Worm (Caenorhabditis elegans) whole organism, late embryonic: ENCODE measurements around the gene Y5H2A.4.

ENCODE experiments used
- F13H6.1 ChIP-seq: sonication (generic microtip); optimal IDR thresholded peaks from 2 replicates; lab custom pipeline; 2016; ENCODE audit warnings: missing genetic modification characterization, missing compliant biosample characterization
- K02D7.2 ChIP-seq: sonication (generic microtip); optimal IDR thresholded peaks from 2 replicates; lab custom pipeline; 2017; ENCODE audit warnings: mild to moderate bottlenecking, missing genetic modification characterization, missing compliant biosample characterization
- ceh-2 ChIP-seq: sonication (generic microtip); optimal IDR thresholded peaks from 2 replicates; lab custom pipeline; 2016; ENCODE audit warnings: missing genotype, missing genetic modification characterization, missing compliant biosample characterization
- ceh-30 ChIP-seq: fragments of 150-350 bp; optimal IDR thresholded peaks from 2 replicates; lab custom pipeline; 2014; ENCODE audit warnings: missing biosample characterization, missing genetic modification characterization
- fkh-6 ChIP-seq: sonication (generic microtip); optimal IDR thresholded peaks from 2 replicates; lab custom pipeline; 2016; ENCODE audit warnings: missing genetic modification characterization, missing compliant biosample characterization
- hlh-30 ChIP-seq: sonication (generic microtip); optimal IDR thresholded peaks from 2 replicates; lab custom pipeline; 2017; ENCODE audit warnings: antibody characterized with exemption, missing genetic modification characterization, missing compliant biosample characterization; ENCODE audit not compliant: insufficient read depth
- lin-11 ChIP-seq: fragments of 200-800 bp; sonication (Bioruptor generic); optimal IDR thresholded peaks from 2 replicates; lab custom pipeline; 2018; ENCODE audit warnings: mild to moderate bottlenecking, missing genetic modification characterization, missing compliant biosample characterization
- nfya-1 ChIP-seq: sonication (generic microtip); optimal IDR thresholded peaks from 2 replicates; lab custom pipeline; 2017; ENCODE audit warnings: missing genetic modification characterization, mild to moderate bottlenecking, missing compliant biosample characterization, antibody characterized with exemption, moderate library complexity
- tbx-2 ChIP-seq: sonication (generic microtip); optimal IDR thresholded peaks from 2 replicates; lab custom pipeline; 2016; ENCODE audit warnings: missing genetic modification characterization, missing compliant biosample characterization

ce11 chrV:2260660-2261059, 13.5 kb downstream of the Y5H2A.4 start, which contains the start of gene F41B5.12:
- TF ChIP-seq F13H6.1 (tag; lab: Kevin White, UChicago) (no peak), ceh-2 (no peak), lin-11 (tag; lab: Kevin White, UChicago) (no peak), fkh-6 (no peak), hlh-30 (tag; lab: Kevin White, UChicago) (no peak), ceh-30 (no peak), tbx-2 (tag; lab: Kevin White, UChicago) (no peak), K02D7.2 (tag; lab: Kevin White, UChicago) (no peak), nfya-1 (no peak)
